Worm (Caenorhabditis elegans) whole organism, young adult: ENCODE measurements around the gene W05B2.2.
A peak's percentile ranks its signal among the peaks of the same experiment; 100 is the strongest.

Experiments
- F10E7.11 ChIP-seq: sonication (generic microtip); optimal IDR thresholded peaks from 2 replicates; lab custom pipeline; 2017; ENCODE audit warnings: mild to moderate bottlenecking, missing genetic modification characterization, moderate library complexity, missing compliant biosample characterization
- F23B12.7 ChIP-seq: sonication (generic microtip); optimal IDR thresholded peaks from 2 replicates; lab custom pipeline; 2017; ENCODE audit warnings: missing genetic modification characterization, mild to moderate bottlenecking, missing compliant biosample characterization, antibody characterized with exemption, moderate library complexity; ENCODE audit not compliant: insufficient read depth
- F37B4.10 ChIP-seq: fragments of 200-800 bp; sonication (Bioruptor generic); IDR thresholded peaks from 2 replicates; pipeline ENCODE4 v1.3.6; 2022; ENCODE audit warnings: missing genetic modification characterization, missing compliant biosample characterization
- F39B2.1 ChIP-seq: fragments of 200-800 bp; sonication (Bioruptor generic); IDR thresholded peaks from 2 replicates; pipeline ENCODE4 v1.3.6; 2022; ENCODE audit warnings: missing genetic modification reagents, missing genetic modification characterization, missing compliant biosample characterization
- F49E8.2 ChIP-seq: sonication (generic microtip); optimal IDR thresholded peaks from 3 replicates; lab custom pipeline; 2017; ENCODE audit warnings: missing genetic modification characterization, mild to moderate bottlenecking, missing compliant biosample characterization, antibody characterized with exemption, moderate library complexity; ENCODE audit not compliant: insufficient read depth
- F57A8.1 ChIP-seq: fragments of 200-800 bp; sonication (Bioruptor generic); optimal IDR thresholded peaks from 2 replicates; lab custom pipeline; 2018; ENCODE audit warnings: mild to moderate bottlenecking, missing genetic modification characterization, moderate library complexity, missing compliant biosample characterization
- T07F8.4 ChIP-seq: sonication (generic microtip); optimal IDR thresholded peaks from 2 replicates; lab custom pipeline; 2016; ENCODE audit warnings: mild to moderate bottlenecking, missing genetic modification characterization, moderate library complexity, missing compliant biosample characterization
- T26A5.8 ChIP-seq: sonication (generic microtip); optimal IDR thresholded peaks from 2 replicates; lab custom pipeline; 2016; ENCODE audit warnings: missing genetic modification characterization, missing compliant biosample characterization
- ZK185.1 ChIP-seq: sonication (generic microtip); optimal IDR thresholded peaks from 2 replicates; lab custom pipeline; 2016; ENCODE audit warnings: mild to moderate bottlenecking, missing genetic modification characterization, missing compliant biosample characterization; ENCODE audit not compliant: poor library complexity, severe bottlenecking
- akir-1 ChIP-seq: fragments of 200-800 bp; sonication (Bioruptor generic); optimal IDR thresholded peaks from 2 replicates; lab custom pipeline; 2018; ENCODE audit warnings: mild to moderate bottlenecking, missing genetic modification characterization, moderate library complexity, missing compliant biosample characterization
- atf-7 ChIP-seq: sonication (generic microtip); optimal IDR thresholded peaks from 2 replicates; lab custom pipeline; 2017; ENCODE audit warnings: mild to moderate bottlenecking, missing genetic modification characterization, missing compliant biosample characterization
- bed-2 ChIP-seq: fragments of 200-800 bp; sonication (Bioruptor generic); IDR thresholded peaks from 2 replicates; pipeline ENCODE4 v1.3.6; 2022; ENCODE audit warnings: missing genetic modification reagents, missing genetic modification characterization, missing compliant biosample characterization
- cebp-1 ChIP-seq, 2 experiments: fragments of 200-800 bp in 1 of 2; sonication (Bioruptor generic) in 1 of 2; sonication (generic microtip) in 1 of 2; IDR thresholded peaks in 1 of 2; optimal IDR thresholded peaks in 1 of 2; 2 replicates each; pipeline versions ENCODE4 v1.3.6 to Lab custom; 2017 to 2022; ENCODE audit warnings: missing compliant biosample characterization in 2 of 2, missing genetic modification characterization in 2 of 2, mild to moderate bottlenecking in 1 of 2, missing genetic modification reagents in 1 of 2, moderate library complexity in 1 of 2
- ceh-79 ChIP-seq: sonication (generic microtip); optimal IDR thresholded peaks from 2 replicates; lab custom pipeline; 2017; ENCODE audit warnings: mild to moderate bottlenecking, missing genetic modification characterization, missing compliant biosample characterization
- die-1 ChIP-seq: sonication (generic microtip); optimal IDR thresholded peaks from 2 replicates; lab custom pipeline; 2016; ENCODE audit warnings: missing genotype, mild to moderate bottlenecking, missing genetic modification characterization, missing compliant biosample characterization
- dox-1 ChIP-seq: fragments of 200-800 bp; sonication (Bioruptor generic); IDR thresholded peaks from 2 replicates; pipeline ENCODE4 v1.3.6; 2022; ENCODE audit warnings: missing genetic modification reagents, missing genetic modification characterization, missing compliant biosample characterization
- efl-1 ChIP-seq: fragments of 150-350 bp; optimal IDR thresholded peaks from 2 replicates; lab custom pipeline; 2014; ENCODE audit warnings: missing biosample characterization, missing genetic modification reagents, missing genetic modification characterization
- egl-18 ChIP-seq: fragments of 200-800 bp; sonication (Bioruptor generic); IDR thresholded peaks from 2 replicates; pipeline ENCODE4 v1.3.6; 2022; ENCODE audit warnings: missing genetic modification reagents, missing genetic modification characterization, missing compliant biosample characterization
- fkh-3 ChIP-seq: sonication (generic microtip); optimal IDR thresholded peaks from 2 replicates; lab custom pipeline; 2016; ENCODE audit warnings: mild to moderate bottlenecking, missing genetic modification characterization, missing compliant biosample characterization
- him-1 ChIP-seq: sonication (generic microtip); optimal IDR thresholded peaks from 2 replicates; lab custom pipeline; 2016; ENCODE audit warnings: missing genotype, missing genetic modification reagents, missing genetic modification characterization, missing compliant biosample characterization
- hlh-26 ChIP-seq: fragments of 200-800 bp; sonication (Bioruptor generic); conservative IDR thresholded peaks from 2 replicates; pipeline ENCODE4 v1.3.6; 2022; ENCODE audit warnings: missing genetic modification reagents, missing genetic modification characterization, missing compliant biosample characterization
- hmg-1.2 ChIP-seq: fragments of 200-800 bp; sonication (Bioruptor generic); IDR thresholded peaks from 2 replicates; pipeline ENCODE4 v1.3.6; 2022; ENCODE audit warnings: missing genetic modification reagents, missing genetic modification characterization, missing compliant biosample characterization
- hsf-1 ChIP-seq: fragments of 200-800 bp; sonication (Bioruptor generic); IDR thresholded peaks from 2 replicates; pipeline ENCODE4 v1.3.6; 2022; ENCODE audit warnings: missing genetic modification reagents, missing genetic modification characterization, missing compliant biosample characterization
- lin-35 ChIP-seq, 3 experiments: fragments of 150-350 bp in 2 of 3; sonication (generic microtip) in 1 of 3; optimal IDR thresholded peaks; 2 replicates each; lab custom pipeline; 2014 to 2018; ENCODE audit warnings: missing biosample characterization in 3 of 3, missing genetic modification characterization in 3 of 3, missing genetic modification reagents in 3 of 3
- lin-40 ChIP-seq: sonication (generic microtip); optimal IDR thresholded peaks from 2 replicates; lab custom pipeline; 2016; ENCODE audit warnings: missing genetic modification characterization, mild to moderate bottlenecking, missing compliant biosample characterization, missing genotype, missing genetic modification reagents
- lsl-1 ChIP-seq: fragments of 200-800 bp; sonication (Bioruptor generic); optimal IDR thresholded peaks from 2 replicates; lab custom pipeline; 2018; ENCODE audit warnings: mild to moderate bottlenecking, missing genetic modification characterization, moderate library complexity, missing compliant biosample characterization
- lsy-27 ChIP-seq: sonication (generic microtip); optimal IDR thresholded peaks from 2 replicates; lab custom pipeline; 2017; ENCODE audit warnings: missing genetic modification characterization, mild to moderate bottlenecking, missing compliant biosample characterization, antibody characterized with exemption, missing genotype, borderline replicate concordance; ENCODE audit not compliant: insufficient read depth
- madf-6 ChIP-seq: fragments of 200-800 bp; sonication (Bioruptor generic); IDR thresholded peaks from 2 replicates; pipeline ENCODE4 v1.3.6; 2022; ENCODE audit warnings: missing genetic modification reagents, missing genetic modification characterization, missing compliant biosample characterization
- mcd-1 ChIP-seq: fragments of 200-800 bp; sonication (Bioruptor generic); IDR thresholded peaks from 2 replicates; pipeline ENCODE4 v1.3.6; 2022; ENCODE audit warnings: missing genetic modification reagents, missing genetic modification characterization, missing compliant biosample characterization
- mel-28 ChIP-seq: sonication (generic microtip); optimal IDR thresholded peaks from 2 replicates; lab custom pipeline; 2016; ENCODE audit warnings: borderline replicate concordance, mild to moderate bottlenecking, missing genetic modification characterization, missing compliant biosample characterization
- nfya-2 ChIP-seq: fragments of 200-800 bp; sonication (Bioruptor generic); IDR thresholded peaks from 2 replicates; pipeline ENCODE4 v1.3.6; 2022; ENCODE audit warnings: missing genetic modification reagents, missing genetic modification characterization, missing compliant biosample characterization
- nhr-179 ChIP-seq: sonication (generic microtip); optimal IDR thresholded peaks from 2 replicates; lab custom pipeline; 2016; ENCODE audit warnings: mild to moderate bottlenecking, missing genetic modification characterization, missing compliant biosample characterization
- rpc-1 ChIP-seq, 2 experiments: fragments of 150-350 bp in 1 of 2; sonication (generic microtip) in 1 of 2; optimal IDR thresholded peaks; 2 replicates each; lab custom pipeline; 2014 to 2018; ENCODE audit warnings: missing biosample characterization in 1 of 2, missing genetic modification characterization in 1 of 2, missing genetic modification reagents in 1 of 2, missing genotype in 1 of 2
- sea-2 ChIP-seq: fragments of 200-800 bp; sonication (Bioruptor generic); IDR thresholded peaks from 2 replicates; pipeline ENCODE4 v1.3.6; 2022; ENCODE audit warnings: missing genetic modification characterization, missing compliant biosample characterization
- snpc-1.1 ChIP-seq: sonication (generic microtip); optimal IDR thresholded peaks from 2 replicates; lab custom pipeline; 2017; ENCODE audit warnings: missing genetic modification characterization, mild to moderate bottlenecking, missing compliant biosample characterization, antibody characterized with exemption, moderate library complexity, missing genotype, missing genetic modification reagents; ENCODE audit not compliant: insufficient read depth
- snpc-1.3 ChIP-seq: sonication (generic microtip); optimal IDR thresholded peaks from 2 replicates; lab custom pipeline; 2017; ENCODE audit warnings: missing genetic modification characterization, mild to moderate bottlenecking, missing compliant biosample characterization, antibody characterized with exemption, moderate library complexity, missing genotype, missing genetic modification reagents; ENCODE audit not compliant: insufficient read depth
- somi-1 ChIP-seq: fragments of 200-800 bp; sonication (Bioruptor generic); optimal IDR thresholded peaks from 2 replicates; lab custom pipeline; 2018; ENCODE audit warnings: mild to moderate bottlenecking, missing genetic modification characterization, missing compliant biosample characterization
- tbp1 ChIP-seq: fragments of 200-800 bp; sonication (Bioruptor generic); optimal IDR thresholded peaks from 2 replicates; lab custom pipeline; 2018; ENCODE audit warnings: mild to moderate bottlenecking, missing genetic modification characterization, missing compliant biosample characterization
- xnd-1 ChIP-seq: sonication (generic microtip); optimal IDR thresholded peaks from 2 replicates; lab custom pipeline; 2016; ENCODE audit warnings: missing genotype, missing genetic modification reagents, missing genetic modification characterization, missing compliant biosample characterization
- ztf-18 ChIP-seq: sonication (generic microtip); optimal IDR thresholded peaks from 2 replicates; lab custom pipeline; 2016; ENCODE audit warnings: missing genotype, mild to moderate bottlenecking, missing genetic modification characterization, missing compliant biosample characterization

Gene W05B2.2

ce11 chrIII:10960387-10960786 is 6.5 kb downstream of the W05B2.2 start (continued):
- TF ChIP-seq rpc-1 (optimal IDR thresholded peaks at IDR 0.05; lab: Kevin White, UChicago) (no peak), rpc-1 (tag; optimal IDR thresholded peaks at IDR 0.05; lab: Kevin White, UChicago) (peak; percentile 51), dox-1 (GFP tag; lab: Robert Waterston, UW) (0 out of 2 replicates have a peak, but pooled peaks have one; percentile 25), bed-2 (GFP tag; lab: Robert Waterston, UW) (no peak), tbp1 (peak; percentile 70)

- no peak for TF ChIP-seq xnd-1 (tag; lab: Kevin White, UChicago)
- no peak for TF ChIP-seq cebp-1 (GFP tag; IDR thresholded peaks at IDR 0.05; lab: Robert Waterston, UW)
- TF ChIP-seq cebp-1 (tag; optimal IDR thresholded peaks at IDR 0.05; lab: Kevin White, UChicago): no peak
- no peak for TF ChIP-seq T26A5.8 (tag; lab: Kevin White, UChicago)
- TF ChIP-seq nhr-179 (tag; lab: Kevin White, UChicago): no peak
These were observed 9.2 kb downstream of the W05B2.2 start for ce11 chrIII:10957710-10958109.

ce11 chrIII:10957236-10957635 is 9.7 kb downstream of the W05B2.2 start:
- TF ChIP-seq hsf-1 (GFP tag; lab: Robert Waterston, UW): no peak
- TF ChIP-seq rpc-1 (optimal IDR thresholded peaks at IDR 0.05; lab: Kevin White, UChicago): no peak
- TF ChIP-seq rpc-1 (tag; optimal IDR thresholded peaks at IDR 0.05; lab: Kevin White, UChicago): peak; percentile 5
- no peak for TF ChIP-seq xnd-1 (tag; lab: Kevin White, UChicago)
- no peak for TF ChIP-seq ztf-18 (tag; lab: Kevin White, UChicago)
- TF ChIP-seq sea-2 (GFP tag; lab: Robert Waterston, UW): no peak
- TF ChIP-seq akir-1 (GFP tag; lab: Kevin White, UChicago): no peak
- no peak for TF ChIP-seq mel-28
- peak; percentile 17; the same call in 1 of the 2 replicates for TF ChIP-seq hmg-1.2 (GFP tag; lab: Robert Waterston, UW)
- peak; percentile 33 for TF ChIP-seq tbp1
- peak; percentile 15 for TF ChIP-seq lsl-1 (GFP tag; lab: Kevin White, UChicago)
- TF ChIP-seq efl-1 (GFP tag; lab: Kevin White, UChicago): no peak
- no peak for TF ChIP-seq F37B4.10 (GFP tag; lab: Robert Waterston, UW)
- TF ChIP-seq F23B12.7 (tag; lab: Kevin White, UChicago): no peak
- no peak for TF ChIP-seq nfya-2
- TF ChIP-seq F49E8.2 (tag; lab: Kevin White, UChicago): no peak
- TF ChIP-seq atf-7 (tag; lab: Kevin White, UChicago): no peak
- TF ChIP-seq T07F8.4 (tag; lab: Kevin White, UChicago): no peak
- TF ChIP-seq fkh-3 (tag; lab: Kevin White, UChicago): no peak
- TF ChIP-seq snpc-1.3: no peak
- no peak for TF ChIP-seq somi-1 (GFP tag; lab: Kevin White, UChicago)
- TF ChIP-seq die-1 (tag; lab: Kevin White, UChicago): no peak
- no peak for TF ChIP-seq F57A8.1 (GFP tag; lab: Kevin White, UChicago)
- no peak for TF ChIP-seq ceh-79 (tag; lab: Kevin White, UChicago)
- TF ChIP-seq snpc-1.1 (tag; lab: Kevin White, UChicago): no peak
- no peak for TF ChIP-seq F10E7.11 (tag; lab: Kevin White, UChicago)
- TF ChIP-seq mcd-1: no peak
- 0 out of 2 replicates have a peak, but pooled peaks have one; percentile 20 for TF ChIP-seq madf-6 (GFP tag; lab: Robert Waterston, UW)
- no peak for TF ChIP-seq ZK185.1
- no peak for TF ChIP-seq lin-35 (GFP tag; optimal IDR thresholded peaks at IDR 0.05; lab: Kevin White, UChicago)
- TF ChIP-seq him-1 (tag; lab: Kevin White, UChicago): peak; percentile 8
- TF ChIP-seq lin-40: no peak
- no peak for TF ChIP-seq egl-18
- TF ChIP-seq F39B2.1 (GFP tag; lab: Robert Waterston, UW): no peak
- TF ChIP-seq hlh-26: no peak
- no peak for TF ChIP-seq lsy-27 (tag; lab: Kevin White, UChicago)
